In genomic region chrX:4660642-4661252, dm6 we compare ENCODE assay signal across 3 fruit fly cellular contexts.
TF ChIP-seq lines count a peak whose summit lies in the region.

No protein-coding gene starts in this region.

TF ChIP-seq in whole organism, prepupa, 60 proteins besides CTCF, POLR2A, EP300 and RAD21:
- TF ChIP-seq lz (GFP tag; optimal IDR thresholded peaks at IDR 0.05; lab: Kevin White, UChicago) (peak; percentile 3), Sox15 (GFP tag; optimal IDR thresholded peaks at IDR 0.05; lab: Kevin White, UChicago) (peak; percentile 5), CG6276 (GFP tag; optimal IDR thresholded peaks at IDR 0.05; lab: Kevin White, UChicago) (no peak), CG1621 (tag; optimal IDR thresholded peaks at IDR 0.05; lab: Kevin White, UChicago) (no peak), CG32006 (GFP tag; optimal IDR thresholded peaks at IDR 0.05; lab: Kevin White, UChicago) (peak; percentile 42), CG34406 (GFP tag; optimal IDR thresholded peaks at IDR 0.05; lab: Kevin White, UChicago) (peak; percentile 40), CG10631 (GFP tag; optimal IDR thresholded peaks at IDR 0.05; lab: Kevin White, UChicago) (no peak), Eip75B (GFP tag; optimal IDR thresholded peaks at IDR 0.05; lab: Kevin White, UChicago) (no peak), CG6808 (GFP tag; optimal IDR thresholded peaks at IDR 0.05; lab: Kevin White, UChicago) (no peak), pdm3 (GFP tag; optimal IDR thresholded peaks at IDR 0.05; lab: Kevin White, UChicago) (no peak), svp (GFP tag; lab: Kevin White, UChicago) (peak; percentile 69), Blimp-1 (GFP tag; optimal IDR thresholded peaks at IDR 0.05; lab: Kevin White, UChicago) (no peak), CG7368 (GFP tag; optimal IDR thresholded peaks at IDR 0.05; lab: Kevin White, UChicago) (no peak), salr (GFP tag; optimal IDR thresholded peaks at IDR 0.05; lab: Kevin White, UChicago) (peak in 1 of 2 experiments; percentile 19), Gug (GFP tag; IDR thresholded peaks at IDR 0.05; lab: Robert Waterston, UW) (no peak), CG6163 (GFP tag; IDR thresholded peaks at IDR 0.05; lab: Robert Waterston, UW) (no peak; the same call in 2 of the 3 replicates), CG10669 (GFP tag; optimal IDR thresholded peaks at IDR 0.05; lab: Kevin White, UChicago) (peak; percentile 24), net (GFP tag; optimal IDR thresholded peaks at IDR 0.05; lab: Kevin White, UChicago) (peak; percentile 2), Eip78C (GFP tag; lab: Kevin White, UChicago) (peak; percentile 84), esn (GFP tag; optimal IDR thresholded peaks at IDR 0.05; lab: Kevin White, UChicago) (peak; percentile 39), achi (GFP tag; optimal IDR thresholded peaks at IDR 0.05; lab: Kevin White, UChicago) (peak; percentile 25), CG3919 (GFP tag; optimal IDR thresholded peaks at IDR 0.05; lab: Kevin White, UChicago) (no peak), CG8632 (GFP tag; optimal IDR thresholded peaks at IDR 0.05; lab: Kevin White, UChicago) (peak; percentile 5), CG3032 (tag; optimal IDR thresholded peaks at IDR 0.05; lab: Kevin White, UChicago) (no peak), eg (GFP tag; IDR thresholded peaks at IDR 0.05; lab: Robert Waterston, UW) (no peak), CG6792 (GFP tag; optimal IDR thresholded peaks at IDR 0.05; lab: Kevin White, UChicago) (peak; percentile 3), topi (GFP tag; optimal IDR thresholded peaks at IDR 0.05; lab: Kevin White, UChicago) (no peak), spab (GFP tag; optimal IDR thresholded peaks at IDR 0.05; lab: Kevin White, UChicago) (no peak), Ets96B (tag; optimal IDR thresholded peaks at IDR 0.05; lab: Kevin White, UChicago) (peak; percentile 35), Hr4 (GFP tag; optimal IDR thresholded peaks at IDR 0.05; lab: Kevin White, UChicago) (no peak)

TF ChIP-seq in whole organism, pupa, 21 proteins besides CTCF, POLR2A, EP300 and RAD21:
- TF ChIP-seq CG15710 (tag; optimal IDR thresholded peaks at IDR 0.05; lab: Kevin White, UChicago) (peak; percentile 9), D1 (tag; optimal IDR thresholded peaks at IDR 0.05; lab: Kevin White, UChicago) (no peak), CG8159 (tag; optimal IDR thresholded peaks at IDR 0.05; lab: Kevin White, UChicago) (peak; percentile 32), Pif1B (GFP tag; optimal IDR thresholded peaks at IDR 0.05; lab: Kevin White, UChicago) (no peak), CG9948 (tag; optimal IDR thresholded peaks at IDR 0.05; lab: Kevin White, UChicago) (peak; percentile 25), CG32121 (GFP tag; IDR thresholded peaks at IDR 0.05; lab: Robert Waterston, UW) (no peak), Pif1A (GFP tag; optimal IDR thresholded peaks at IDR 0.05; lab: Kevin White, UChicago) (no peak), CG8301 (tag; optimal IDR thresholded peaks at IDR 0.05; lab: Kevin White, UChicago) (no peak), CG13204 (GFP tag; optimal IDR thresholded peaks at IDR 0.05; lab: Kevin White, UChicago) (no peak), Ets98B (GFP tag; IDR thresholded peaks at IDR 0.05; lab: Robert Waterston, UW) (no peak), CG17806 (tag; optimal IDR thresholded peaks at IDR 0.05; lab: Kevin White, UChicago) (no peak), gl (tag; optimal IDR thresholded peaks at IDR 0.05; lab: Kevin White, UChicago) (no peak), EcR (GFP tag; optimal IDR thresholded peaks at IDR 0.05; lab: Kevin White, UChicago) (no peak), CG10348 (GFP tag; IDR thresholded peaks at IDR 0.05; lab: Robert Waterston, UW) (no peak), CG12605 (GFP tag; IDR thresholded peaks at IDR 0.05; lab: Robert Waterston, UW) (no peak), Snoo (tag; optimal IDR thresholded peaks at IDR 0.05; lab: Kevin White, UChicago) (no peak), CG34367 (tag; optimal IDR thresholded peaks at IDR 0.05; lab: Kevin White, UChicago) (no peak)

TF ChIP-seq in whole organism, wandering third instar larva, 38 proteins besides CTCF, POLR2A, EP300 and RAD21:
- no peak for TF ChIP-seq dmrt93B (GFP tag; optimal IDR thresholded peaks at IDR 0.05; lab: Kevin White, UChicago)
- TF ChIP-seq usp (GFP tag; optimal IDR thresholded peaks at IDR 0.05; lab: Kevin White, UChicago), result no peak
- no peak for TF ChIP-seq CG9705 (GFP tag; optimal IDR thresholded peaks at IDR 0.05; lab: Kevin White, UChicago)
- peak; percentile 47 for TF ChIP-seq psq (GFP tag; optimal IDR thresholded peaks at IDR 0.05; lab: Kevin White, UChicago)
- no peak for TF ChIP-seq ey (GFP tag; optimal IDR thresholded peaks at IDR 0.05; lab: Kevin White, UChicago)
TF ChIP-seq in whole organism, wandering third instar larva: peak in this region for 1.
